Fruit fly (Drosophila melanogaster) whole organism, wandering third instar larva: ENCODE measurements around the gene CG7239.

ENCODE experiments used
- Abd-B ChIP-seq: fragments of >200 bp; optimal IDR thresholded peaks from 2 replicates; lab custom pipeline; 2017; ENCODE audit warnings: missing biosample characterization, missing genetic modification characterization
- CG32264 ChIP-seq: fragments of 200-800 bp; sonication (Bioruptor generic); optimal IDR thresholded peaks from 2 replicates; lab custom pipeline; 2016; ENCODE audit warnings: missing biosample characterization, missing genetic modification characterization
- CG9705 ChIP-seq: fragments of 200-800 bp; sonication (Bioruptor generic); optimal IDR thresholded peaks from 2 replicates; lab custom pipeline; 2018; ENCODE audit warnings: missing biosample characterization, mild to moderate bottlenecking, missing genetic modification characterization
- Dfd ChIP-seq: fragments of >200 bp; optimal IDR thresholded peaks from 2 replicates; lab custom pipeline; 2017; ENCODE audit warnings: missing biosample characterization, missing genetic modification characterization
- Dif ChIP-seq: fragments of 200-275, 200-300 bp; sonication (Bioruptor generic); optimal IDR thresholded peaks from 2 replicates; lab custom pipeline; 2018; ENCODE audit warnings: missing biosample characterization, missing genetic modification characterization; ENCODE audit not compliant: partially characterized antibody
- GATAd ChIP-seq: sonication (Bioruptor generic); optimal IDR thresholded peaks from 2 replicates; lab custom pipeline; 2016; ENCODE audit warnings: missing biosample characterization, missing genetic modification characterization
- HLH106 ChIP-seq: fragments of 200-800 bp; optimal IDR thresholded peaks from 3 replicates; lab custom pipeline; 2019; ENCODE audit warnings: missing biosample characterization, mild to moderate bottlenecking, missing genetic modification characterization, moderate library complexity
- Hnf4 ChIP-seq: fragments of 200-800 bp; sonication (Bioruptor generic); optimal IDR thresholded peaks from 2 replicates; lab custom pipeline; 2016; ENCODE audit warnings: missing biosample characterization, mild to moderate bottlenecking, missing genetic modification characterization
- Hr78 ChIP-seq: fragments of >200 bp; optimal IDR thresholded peaks from 2 replicates; lab custom pipeline; 2017; ENCODE audit warnings: missing biosample characterization, missing genetic modification characterization
- Hr83 ChIP-seq: fragments of 200-300 bp; sonication (Bioruptor generic); optimal IDR thresholded peaks from 2 replicates; lab custom pipeline; 2016; ENCODE audit warnings: missing biosample characterization, mild to moderate bottlenecking, missing genetic modification characterization, moderate library complexity; ENCODE audit not compliant: poor library complexity, severe bottlenecking
- Jra ChIP-seq: sonication (Bioruptor generic); optimal IDR thresholded peaks from 2 replicates; lab custom pipeline; 2016; ENCODE audit warnings: missing biosample characterization, missing genetic modification characterization
- Myc ChIP-seq: fragments of >200 bp; optimal IDR thresholded peaks from 2 replicates; lab custom pipeline; 2017
- N ChIP-seq: fragments of >200 bp; optimal IDR thresholded peaks from 2 replicates; lab custom pipeline; 2018; ENCODE audit warnings: missing biosample characterization, missing external identifiers, missing genetic modification characterization
- OdsH ChIP-seq: fragments of 200-800 bp; sonication (Bioruptor generic); optimal IDR thresholded peaks from 2 replicates; lab custom pipeline; 2016; ENCODE audit warnings: missing biosample characterization, mild to moderate bottlenecking, missing genetic modification characterization
- Rel ChIP-seq, 2 experiments: fragments of 200-800 bp; sonication (Bioruptor generic) in 1 of 2; optimal IDR thresholded peaks; 2 replicates in 1 of 2; 3 replicates in 1 of 2; lab custom pipeline; 2016 to 2019; ENCODE audit warnings: mild to moderate bottlenecking in 2 of 2, missing biosample characterization in 2 of 2, missing genetic modification characterization in 2 of 2, moderate library complexity in 1 of 2
- Sp1 ChIP-seq: fragments of 200-800 bp; sonication (Bioruptor generic); optimal IDR thresholded peaks from 3 replicates; lab custom pipeline; 2019; ENCODE audit warnings: missing biosample characterization, mild to moderate bottlenecking, missing genetic modification characterization, moderate library complexity
- br ChIP-seq: fragments of 200-800 bp; sonication (Bioruptor generic); optimal IDR thresholded peaks from 2 replicates; lab custom pipeline; 2016; ENCODE audit warnings: missing biosample characterization, missing genetic modification characterization
- brk ChIP-seq: fragments of 200-800 bp; sonication (Bioruptor generic); optimal IDR thresholded peaks from 2 replicates; lab custom pipeline; 2016; ENCODE audit warnings: missing biosample characterization, mild to moderate bottlenecking, missing genetic modification characterization
- dl ChIP-seq, 2 experiments: fragments of 175-275, 200-275 bp in 1 of 2; fragments of 200-275 bp in 1 of 2; sonication (Bioruptor generic); optimal IDR thresholded peaks; lab custom pipeline; 2018; ENCODE audit warnings: mild to moderate bottlenecking in 2 of 2, missing biosample characterization in 2 of 2, missing genetic modification characterization in 2 of 2, moderate library complexity in 2 of 2; ENCODE audit not compliant: partially characterized antibody in 2 of 2, insufficient read depth in 1 of 2
- dmrt93B ChIP-seq: fragments of 200-800 bp; sonication (Bioruptor generic); optimal IDR thresholded peaks from 2 replicates; lab custom pipeline; 2018; ENCODE audit warnings: missing biosample characterization, mild to moderate bottlenecking, missing genetic modification characterization
- dsf ChIP-seq: sonication (Bioruptor generic); optimal IDR thresholded peaks from 2 replicates; lab custom pipeline; 2016; ENCODE audit warnings: missing biosample characterization, missing genetic modification characterization, borderline replicate concordance
- ey ChIP-seq: fragments of 200-800 bp; sonication (Bioruptor generic); optimal IDR thresholded peaks from 2 replicates; lab custom pipeline; 2016; ENCODE audit warnings: missing biosample characterization, missing genetic modification characterization
- foxo ChIP-seq, 2 experiments: fragments of 200-800 bp; sonication (Bioruptor generic); optimal IDR thresholded peaks; 2 replicates in 1 of 2; 3 replicates in 1 of 2; lab custom pipeline; 2016 to 2017; ENCODE audit warnings: missing biosample characterization in 2 of 2, missing genetic modification characterization in 2 of 2
- fru ChIP-seq: fragments of 200-800 bp; sonication (Bioruptor generic); optimal IDR thresholded peaks from 3 replicates; lab custom pipeline; 2016; ENCODE audit warnings: missing biosample characterization, mild to moderate bottlenecking, missing genetic modification characterization
- jim ChIP-seq: fragments of 175-275, 200-325 bp; sonication (Bioruptor generic); optimal IDR thresholded peaks from 2 replicates; lab custom pipeline; 2016; ENCODE audit warnings: missing biosample characterization, mild to moderate bottlenecking, missing genetic modification characterization
- pan ChIP-seq: fragments of >200 bp; optimal IDR thresholded peaks from 2 replicates; lab custom pipeline; 2017
- psq ChIP-seq: fragments of 200-800 bp; sonication (Bioruptor generic); optimal IDR thresholded peaks from 3 replicates; lab custom pipeline; 2017; ENCODE audit warnings: missing biosample characterization, mild to moderate bottlenecking, missing genetic modification characterization, moderate library complexity
- rgr ChIP-seq: fragments of 200-800 bp; sonication (Bioruptor generic); optimal IDR thresholded peaks from 3 replicates; lab custom pipeline; 2016; ENCODE audit warnings: missing biosample characterization, mild to moderate bottlenecking, missing genetic modification characterization
- sv ChIP-seq: fragments of 200-800 bp; sonication (Bioruptor generic); optimal IDR thresholded peaks from 3 replicates; lab custom pipeline; 2016; ENCODE audit warnings: missing biosample characterization, missing genetic modification characterization
- usp ChIP-seq: fragments of >200 bp; optimal IDR thresholded peaks from 2 replicates; lab custom pipeline; 2017; ENCODE audit warnings: missing biosample characterization, missing genetic modification characterization
- woc ChIP-seq: sonication (Bioruptor generic); optimal IDR thresholded peaks from 2 replicates; lab custom pipeline; 2016; ENCODE audit warnings: missing biosample characterization, mild to moderate bottlenecking, missing genetic modification characterization

The CG7239 gene

DNA sequence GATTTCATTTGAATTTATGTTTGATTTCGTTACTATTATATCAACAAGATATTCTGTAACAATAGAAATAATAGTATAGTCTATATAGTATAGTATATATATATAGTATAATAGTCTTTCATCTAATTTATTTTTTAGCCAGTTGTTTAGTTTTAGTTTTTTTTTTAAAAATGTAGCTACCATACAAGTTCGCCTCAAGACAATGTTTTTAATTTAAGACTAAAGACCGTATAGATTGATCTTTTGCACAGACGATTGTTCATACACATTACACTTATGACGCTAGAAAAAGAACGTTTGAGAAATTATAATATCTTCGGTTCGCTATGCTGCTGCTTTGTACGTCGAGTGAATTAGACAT is 1.7 kb upstream of the CG7239 start:
- TF ChIP-seq rgr, result no peak
- TF ChIP-seq ey (GFP tag; lab: Kevin White, UChicago), result no peak
- no peak for TF ChIP-seq GATAd
- TF ChIP-seq Sp1 (GFP tag; lab: Kevin White, UChicago), result no peak
- no peak for TF ChIP-seq usp (GFP tag; lab: Kevin White, UChicago)
- no peak for TF ChIP-seq Dif
- no peak for TF ChIP-seq HLH106 (tag; lab: Kevin White, UChicago)
- TF ChIP-seq OdsH (GFP tag; lab: Kevin White, UChicago), result no peak
- TF ChIP-seq Hnf4 (GFP tag; lab: Kevin White, UChicago), result no peak
- TF ChIP-seq Hr78 (GFP tag; lab: Kevin White, UChicago), result no peak
- TF ChIP-seq woc (GFP tag; lab: Kevin White, UChicago), result no peak
- no peak for TF ChIP-seq Abd-B (GFP tag; lab: Kevin White, UChicago)

DNA sequence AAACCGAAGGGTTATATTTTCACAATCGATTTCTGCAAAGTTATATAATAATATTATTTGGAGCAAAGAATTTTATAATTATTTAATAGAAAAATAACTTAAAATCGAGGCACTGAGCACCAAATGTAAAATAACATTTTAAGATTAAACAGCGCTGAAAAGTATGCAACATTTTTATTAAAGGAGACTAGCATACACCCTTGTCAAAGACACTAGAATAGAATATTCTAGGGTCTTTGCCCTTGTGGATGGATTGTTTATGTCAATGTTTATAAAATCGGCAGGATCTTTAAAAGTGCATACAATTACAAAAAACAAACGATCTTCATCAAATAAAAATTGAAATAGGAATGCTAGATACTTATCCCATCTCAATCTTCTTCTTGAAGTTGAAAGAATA is 2.1 kb downstream of the CG7239 start:
- TF ChIP-seq Myc, result no peak
- no peak for TF ChIP-seq GATAd
- TF ChIP-seq Jra (GFP tag; lab: Kevin White, UChicago), result no peak

DNA sequence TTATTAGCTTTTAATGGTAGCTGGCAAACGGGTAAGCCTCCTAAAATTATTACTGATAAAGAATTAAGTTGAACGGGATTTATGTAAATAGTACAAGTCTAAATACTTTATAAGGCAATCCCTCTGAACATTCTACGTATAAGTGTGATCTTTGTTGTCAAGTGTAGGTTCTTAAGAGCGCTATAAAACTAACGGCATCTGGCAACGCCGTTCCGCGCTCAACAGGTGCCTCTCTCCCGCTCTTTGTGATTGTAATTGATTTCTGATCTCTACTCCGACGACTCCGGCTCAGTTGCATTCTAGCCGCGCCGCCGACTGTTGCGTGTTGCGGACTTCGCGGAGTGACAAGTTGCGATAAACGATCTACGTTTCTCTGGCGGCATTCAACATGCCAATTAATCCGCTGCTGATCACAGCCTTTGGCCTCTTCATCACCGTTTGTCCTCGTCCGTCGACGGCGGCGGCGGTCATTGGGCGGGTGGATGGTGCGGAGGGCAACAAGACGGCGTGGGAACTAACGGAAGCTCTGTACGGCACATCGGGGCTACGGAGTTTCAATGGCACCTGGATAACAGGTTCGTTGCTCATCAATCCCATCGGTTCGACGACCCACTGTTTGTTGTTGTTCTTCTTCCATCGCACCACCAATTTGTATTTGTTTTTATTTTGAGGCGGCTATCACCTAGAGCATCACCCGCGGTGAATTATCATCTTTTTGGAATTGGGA is 3.2 kb downstream of the CG7239 start, which contains the start of gene CG11034:
Gene CG11034 (plus strand): TSS at position 305 of the 727 bp plus-strand sequence.
- TF ChIP-seq N (GFP tag; lab: Kevin White, UChicago) (no peak), CG9705 (no peak), Jra (GFP tag; lab: Kevin White, UChicago) (no peak), brk (GFP tag; lab: Kevin White, UChicago) (no peak), dmrt93B (GFP tag; lab: Kevin White, UChicago) (no peak), dl (GFP tag; optimal IDR thresholded peaks at IDR 0.05; lab: Kevin White, UChicago; ENCODE audit: insufficient read depth in 1 of 2, partially characterized antibody in 2 of 2) (peak; percentile 56 to 62), rgr (no peak), Hr83 (GFP tag; lab: Kevin White, UChicago) (no peak), br (GFP tag; lab: Kevin White, UChicago) (peak; percentile 2), HLH106 (tag; lab: Kevin White, UChicago) (peak; percentile 27), psq (no peak), Dfd (GFP tag; lab: Kevin White, UChicago) (no peak), dsf (GFP tag; lab: Kevin White, UChicago) (no peak), Dif (peak; percentile 26), fru (GFP tag; lab: Kevin White, UChicago) (no peak), jim (GFP tag; lab: Kevin White, UChicago) (no peak), woc (GFP tag; lab: Kevin White, UChicago) (peak; percentile 4), CG32264 (no peak), Myc (no peak)

DNA sequence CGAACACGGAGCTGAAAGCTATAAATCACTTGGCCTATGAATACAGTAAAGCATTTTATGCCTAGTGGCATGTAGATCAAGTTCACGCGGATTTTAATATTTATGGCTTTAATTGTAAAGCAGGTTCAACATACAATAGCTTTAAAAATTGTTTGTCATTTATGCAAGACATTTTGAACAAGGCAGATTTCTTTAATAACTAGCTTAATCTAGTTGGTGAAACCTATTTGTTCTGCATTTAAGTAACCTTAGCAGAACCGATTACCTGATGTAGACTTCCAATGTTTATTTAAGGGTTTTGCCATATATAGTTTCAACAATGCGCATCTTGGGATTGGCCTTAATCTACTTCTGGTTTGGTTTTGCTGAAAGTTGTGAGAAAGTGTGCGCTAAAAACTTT is 9.3 kb downstream of the CG7239 start, which contains the start of gene CG43307:
Gene CG43307 (plus strand): TSS at position 301 of the 400 bp plus-strand sequence.
- no peak for TF ChIP-seq HLH106 (tag; lab: Kevin White, UChicago)
- no peak for TF ChIP-seq foxo (GFP tag; optimal IDR thresholded peaks at IDR 0.05; lab: Kevin White, UChicago)
- TF ChIP-seq dl (GFP tag; optimal IDR thresholded peaks at IDR 0.05; lab: Kevin White, UChicago; ENCODE audit: insufficient read depth in 1 of 2, partially characterized antibody in 2 of 2), result no peak
- TF ChIP-seq sv (GFP tag; lab: Kevin White, UChicago), result no peak
- no peak for TF ChIP-seq woc (GFP tag; lab: Kevin White, UChicago)
- no peak for TF ChIP-seq psq
- no peak for TF ChIP-seq Hr83 (GFP tag; lab: Kevin White, UChicago)
- TF ChIP-seq jim (GFP tag; lab: Kevin White, UChicago), result no peak
- no peak for TF ChIP-seq Myc
- TF ChIP-seq Sp1 (GFP tag; lab: Kevin White, UChicago), result no peak
- no peak for TF ChIP-seq br (GFP tag; lab: Kevin White, UChicago)
- TF ChIP-seq CG32264, result no peak

DNA sequence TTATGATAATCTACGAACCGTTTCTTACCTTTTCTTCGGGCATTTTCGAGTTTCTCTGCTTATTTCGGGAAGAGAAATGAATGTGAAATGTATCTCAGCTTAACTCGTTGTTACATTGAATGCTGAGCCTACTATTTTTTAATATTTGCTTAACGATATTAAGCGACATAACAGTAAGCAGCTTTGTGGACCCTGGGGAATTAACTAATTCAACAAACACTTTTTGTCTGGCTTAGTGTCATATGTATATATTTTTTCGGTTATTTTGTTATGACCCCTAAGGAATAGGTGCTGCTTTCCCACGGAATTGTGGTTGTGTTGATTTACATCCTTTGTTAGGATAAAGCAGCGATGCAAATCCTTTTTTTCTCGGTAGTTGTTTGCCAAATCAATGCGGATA is 16.3 kb downstream of the CG7239 start, which contains the start of gene COX6CL:
Gene COX6CL (minus strand): TSS at position 101 of the 400 bp plus-strand sequence.
- TF ChIP-seq Rel (GFP tag; optimal IDR thresholded peaks at IDR 0.05; lab: Kevin White, UChicago) (no peak), Rel (tag; optimal IDR thresholded peaks at IDR 0.05; lab: Kevin White, UChicago) (no peak), foxo (GFP tag; optimal IDR thresholded peaks at IDR 0.05; lab: Kevin White, UChicago) (no peak), pan (lab: Kevin White, UChicago) (no peak), br (GFP tag; lab: Kevin White, UChicago) (no peak), jim (GFP tag; lab: Kevin White, UChicago) (no peak), Hr83 (GFP tag; lab: Kevin White, UChicago) (no peak)
- TF ChIP-seq, all 38 proteins: peak for 0
